Fruit fly (Drosophila melanogaster) S2 (cell line): Measurements from ENCODE around the gene mRpS22.

Source experiments
- CG8478 ChIP-seq: fragments of >200 bp; optimal IDR thresholded peaks from 2 replicates; lab custom pipeline; 2018
- CTCF ChIP-seq, 2 experiments: fragments of >200 bp; optimal IDR thresholded peaks; 2 replicates each; lab custom pipeline; 2018

dm6 chr3R:27921982-27922672 is 5.4 kb downstream of the mRpS22 start, which contains the start of gene BCAS2:
- TF ChIP-seq CG8478 (lab: Kevin White, UChicago) (no peak), CTCF (optimal IDR thresholded peaks at IDR 0.05; lab: Kevin White, UChicago) (no peak)
